Fruit fly (Drosophila melanogaster) whole organism, prepupa: ENCODE measurements around the gene CG11760.

ENCODE experiments used
- Blimp-1 ChIP-seq: fragments of 200-800 bp; sonication (Bioruptor generic); optimal IDR thresholded peaks from 3 replicates; lab custom pipeline; 2017; ENCODE audit warnings: missing biosample characterization, missing genetic modification characterization, mild to moderate bottlenecking, moderate library complexity, missing genetic modification reagents
- CG10631 ChIP-seq: fragments of 200-800 bp; sonication (Bioruptor generic); optimal IDR thresholded peaks from 2 replicates; lab custom pipeline; 2016; ENCODE audit warnings: missing biosample characterization, missing genetic modification characterization
- CG10669 ChIP-seq: fragments of 200-800 bp; sonication (Bioruptor generic); optimal IDR thresholded peaks from 3 replicates; lab custom pipeline; 2018; ENCODE audit warnings: missing biosample characterization, mild to moderate bottlenecking, missing genetic modification characterization, moderate library complexity
- CG11294 ChIP-seq: fragments of 200-800 bp; sonication (Bioruptor generic); IDR thresholded peaks from 2 replicates; pipeline ENCODE4 v1.3.6; 2022; ENCODE audit warnings: missing biosample characterization, missing genetic modification characterization
- CG11762 ChIP-seq: fragments of 200-800 bp; sonication (Bioruptor generic); optimal IDR thresholded peaks from 3 replicates; lab custom pipeline; 2016; ENCODE audit warnings: missing biosample characterization, missing genetic modification characterization; ENCODE audit not compliant: insufficient read depth
- CG11902 ChIP-seq: fragments of 200-800 bp; sonication (Bioruptor generic); optimal IDR thresholded peaks from 3 replicates; lab custom pipeline; 2016; ENCODE audit warnings: missing biosample characterization, missing genetic modification characterization
- CG15336 ChIP-seq: fragments of 200-800 bp; sonication (Bioruptor generic); IDR thresholded peaks from 2 replicates; pipeline ENCODE4 v1.3.6; 2022; ENCODE audit warnings: missing biosample characterization, missing genetic modification characterization
- CG1621 ChIP-seq: fragments of 200-800 bp; sonication (Bioruptor generic); optimal IDR thresholded peaks from 3 replicates; lab custom pipeline; 2018; ENCODE audit warnings: missing biosample characterization, mild to moderate bottlenecking, missing genetic modification characterization
- CG3032 ChIP-seq: fragments of 200-800 bp; optimal IDR thresholded peaks from 2 replicates; lab custom pipeline; 2019; ENCODE audit warnings: missing biosample characterization, mild to moderate bottlenecking, missing genetic modification characterization, moderate library complexity
- CG32006 ChIP-seq: fragments of 200-800 bp; sonication (Bioruptor generic); optimal IDR thresholded peaks from 3 replicates; lab custom pipeline; 2017; ENCODE audit warnings: missing biosample characterization, mild to moderate bottlenecking, missing genetic modification characterization
- CG3919 ChIP-seq: fragments of 200-800 bp; sonication (Bioruptor generic); optimal IDR thresholded peaks from 3 replicates; lab custom pipeline; 2016; ENCODE audit warnings: missing biosample characterization, missing genetic modification characterization
- CG6163 ChIP-seq: fragments of 200-800 bp; sonication (Bioruptor generic); IDR thresholded peaks from 3 replicates; pipeline ENCODE4 v1.3.6; 2022; ENCODE audit warnings: missing biosample characterization, missing genetic modification characterization
- CG6276 ChIP-seq: fragments of 200-800 bp; sonication (Bioruptor generic); optimal IDR thresholded peaks from 2 replicates; lab custom pipeline; 2017; ENCODE audit warnings: missing biosample characterization, mild to moderate bottlenecking, missing genetic modification characterization
- CG6792 ChIP-seq: fragments of 200-800 bp; sonication (Bioruptor generic); optimal IDR thresholded peaks from 3 replicates; lab custom pipeline; 2016; ENCODE audit warnings: missing biosample characterization, missing genetic modification characterization
- CG6808 ChIP-seq: fragments of 200-800 bp; sonication (Bioruptor generic); optimal IDR thresholded peaks from 3 replicates; lab custom pipeline; 2017; ENCODE audit warnings: missing biosample characterization, missing genetic modification characterization, mild to moderate bottlenecking, moderate library complexity, missing genetic modification reagents
- CG6854 ChIP-seq: fragments of 200-800 bp; sonication (Bioruptor generic); optimal IDR thresholded peaks from 2 replicates; lab custom pipeline; 2017; ENCODE audit warnings: missing biosample characterization, mild to moderate bottlenecking, missing genetic modification characterization
- CG7368 ChIP-seq: fragments of 200-800 bp; sonication (Bioruptor generic); optimal IDR thresholded peaks from 3 replicates; lab custom pipeline; 2016; ENCODE audit warnings: missing biosample characterization, missing genetic modification characterization
- CG8319 ChIP-seq: fragments of 200-800 bp; sonication (Bioruptor generic); optimal IDR thresholded peaks from 3 replicates; lab custom pipeline; 2016; ENCODE audit warnings: missing biosample characterization, missing genetic modification characterization
- CG8632 ChIP-seq: fragments of 200-800 bp; sonication (Bioruptor generic); optimal IDR thresholded peaks from 3 replicates; lab custom pipeline; 2016; ENCODE audit warnings: missing biosample characterization, missing genetic modification characterization
- CG9139 ChIP-seq: fragments of 200-800 bp; sonication (Bioruptor generic); optimal IDR thresholded peaks from 3 replicates; lab custom pipeline; 2017; ENCODE audit warnings: missing biosample characterization, mild to moderate bottlenecking, missing genetic modification characterization
- Eip75B ChIP-seq: fragments of 200-800 bp; sonication (Bioruptor generic); optimal IDR thresholded peaks from 3 replicates; lab custom pipeline; 2016; ENCODE audit warnings: missing biosample characterization, missing genetic modification characterization
- Eip78C ChIP-seq: fragments of 200-800 bp; sonication (Bioruptor generic); peaks from one replicate; lab custom pipeline; 2016; ENCODE audit warnings: missing biosample characterization, missing genetic modification characterization
- Eip93F ChIP-seq: fragments of 200-800 bp; sonication (Bioruptor generic); optimal IDR thresholded peaks from 2 replicates; lab custom pipeline; 2016; ENCODE audit warnings: missing biosample characterization, mild to moderate bottlenecking, missing genetic modification characterization
- Ets21C ChIP-seq: fragments of 200-800 bp; sonication (Bioruptor generic); optimal IDR thresholded peaks from 3 replicates; lab custom pipeline; 2016; ENCODE audit warnings: missing biosample characterization, missing genetic modification characterization
- Ets96B ChIP-seq: fragments of 200-800 bp; optimal IDR thresholded peaks from 2 replicates; lab custom pipeline; 2019; ENCODE audit warnings: missing biosample characterization, mild to moderate bottlenecking, missing genetic modification characterization, moderate library complexity
- Gug ChIP-seq: fragments of 200-800 bp; sonication (Bioruptor generic); IDR thresholded peaks from 2 replicates; pipeline ENCODE4 v1.3.6; 2022; ENCODE audit warnings: missing biosample characterization, missing genetic modification characterization
- Hr38 ChIP-seq: sonication (Bioruptor generic); optimal IDR thresholded peaks from 2 replicates; lab custom pipeline; 2016; ENCODE audit warnings: missing biosample characterization, missing genetic modification characterization
- Hr39 ChIP-seq: fragments of 200-800 bp; sonication (Bioruptor generic); optimal IDR thresholded peaks from 2 replicates; lab custom pipeline; 2016; ENCODE audit warnings: missing biosample characterization, missing genetic modification characterization
- Hr4 ChIP-seq: fragments of 200-800 bp; sonication (Bioruptor generic); optimal IDR thresholded peaks from 3 replicates; lab custom pipeline; 2016; ENCODE audit warnings: missing biosample characterization, missing genetic modification characterization
- Lpt ChIP-seq: fragments of 200-800 bp; sonication (Bioruptor generic); optimal IDR thresholded peaks from 3 replicates; lab custom pipeline; 2016; ENCODE audit warnings: missing biosample characterization, missing genetic modification characterization
- Met ChIP-seq: fragments of 200-800 bp; sonication (Bioruptor generic); optimal IDR thresholded peaks from 3 replicates; lab custom pipeline; 2016; ENCODE audit warnings: missing biosample characterization, missing genetic modification characterization
- OdsH ChIP-seq: fragments of 200-800 bp; sonication (Bioruptor generic); optimal IDR thresholded peaks from 3 replicates; lab custom pipeline; 2016; ENCODE audit warnings: missing biosample characterization, missing genetic modification characterization
- Smox ChIP-seq: fragments of 200-800 bp; sonication (Bioruptor generic); optimal IDR thresholded peaks from 3 replicates; lab custom pipeline; 2016; ENCODE audit warnings: missing biosample characterization, missing genetic modification characterization
- Sox102F ChIP-seq: fragments of 200-800 bp; sonication (Bioruptor generic); optimal IDR thresholded peaks from 2 replicates; lab custom pipeline; 2016; ENCODE audit warnings: missing biosample characterization, mild to moderate bottlenecking, missing genetic modification characterization
- Sox14 ChIP-seq: fragments of 200-800 bp; sonication (Bioruptor generic); optimal IDR thresholded peaks from 3 replicates; lab custom pipeline; 2016; ENCODE audit warnings: missing biosample characterization, missing genetic modification characterization
- Sox15 ChIP-seq: fragments of 200-800 bp; sonication (Bioruptor generic); optimal IDR thresholded peaks from 3 replicates; lab custom pipeline; 2016; ENCODE audit warnings: missing biosample characterization, missing genetic modification characterization
- acj6 ChIP-seq: fragments of 200-800 bp; sonication (Bioruptor generic); optimal IDR thresholded peaks from 3 replicates; lab custom pipeline; 2016; ENCODE audit warnings: missing biosample characterization, missing genetic modification characterization
- cyc ChIP-seq: fragments of 200-800 bp; sonication (Bioruptor generic); optimal IDR thresholded peaks from 3 replicates; lab custom pipeline; 2016; ENCODE audit warnings: missing biosample characterization, missing genetic modification characterization
- dac ChIP-seq: fragments of 200-800 bp; sonication (Bioruptor generic); optimal IDR thresholded peaks from 2 replicates; lab custom pipeline; 2017; ENCODE audit warnings: missing biosample characterization, mild to moderate bottlenecking, missing genetic modification characterization
- esn ChIP-seq: fragments of 200-800 bp; sonication (Bioruptor generic); optimal IDR thresholded peaks from 2 replicates; lab custom pipeline; 2016; ENCODE audit warnings: missing biosample characterization, mild to moderate bottlenecking, missing genetic modification characterization, moderate library complexity
- fd59A ChIP-seq: fragments of 200-800 bp; sonication (Bioruptor generic); optimal IDR thresholded peaks from 2 replicates; lab custom pipeline; 2017; ENCODE audit warnings: missing biosample characterization, mild to moderate bottlenecking, missing genetic modification characterization, missing genetic modification reagents
- fd85E ChIP-seq: fragments of 200-800 bp; sonication (Bioruptor generic); optimal IDR thresholded peaks from 3 replicates; lab custom pipeline; 2016; ENCODE audit warnings: missing biosample characterization, missing genetic modification characterization
- fkh ChIP-seq: fragments of 200-800 bp; sonication (Bioruptor generic); optimal IDR thresholded peaks from 3 replicates; lab custom pipeline; 2017; ENCODE audit warnings: missing biosample characterization, mild to moderate bottlenecking, missing genetic modification characterization, moderate library complexity
- lz ChIP-seq: fragments of 200-800 bp; sonication (Bioruptor generic); optimal IDR thresholded peaks from 3 replicates; lab custom pipeline; 2016; ENCODE audit warnings: missing biosample characterization, missing genetic modification characterization
- pdm3 ChIP-seq: fragments of 200-800 bp; sonication (Bioruptor generic); optimal IDR thresholded peaks from 3 replicates; lab custom pipeline; 2016; ENCODE audit warnings: missing biosample characterization, missing genetic modification characterization
- salr ChIP-seq, 2 experiments: fragments of 200-800 bp; sonication (Bioruptor generic); optimal IDR thresholded peaks; 3 replicates each; lab custom pipeline; 2016 to 2018; ENCODE audit warnings: missing biosample characterization in 2 of 2, missing genetic modification characterization in 2 of 2, mild to moderate bottlenecking in 1 of 2
- spab ChIP-seq: fragments of 200-800 bp; sonication (Bioruptor generic); optimal IDR thresholded peaks from 2 replicates; lab custom pipeline; 2017; ENCODE audit warnings: missing biosample characterization, mild to moderate bottlenecking, missing genetic modification characterization, missing genetic modification reagents
- svp ChIP-seq: fragments of 200-800 bp; sonication (Bioruptor generic); peaks from one replicate; lab custom pipeline; 2016; ENCODE audit warnings: missing biosample characterization, missing genetic modification characterization
- topi ChIP-seq: fragments of 200-800 bp; sonication (Bioruptor generic); optimal IDR thresholded peaks from 3 replicates; lab custom pipeline; 2016; ENCODE audit warnings: missing biosample characterization, missing genetic modification characterization
- vri ChIP-seq: fragments of 200-800 bp; sonication (Bioruptor generic); optimal IDR thresholded peaks from 3 replicates; lab custom pipeline; 2016; ENCODE audit warnings: missing biosample characterization, mild to moderate bottlenecking, missing genetic modification characterization

The CG11760 gene

dm6 chr3R:8670529-8671491 is 48.2 kb upstream of the CG11760 start, which contains the start of gene p:
Gene p (minus strand): TSS chr3R:8670684.
- peak; percentile 69 for TF ChIP-seq OdsH (GFP tag; lab: Kevin White, UChicago)
- TF ChIP-seq Met = peak; percentile 63
- TF ChIP-seq CG32006 (GFP tag; lab: Kevin White, UChicago) = peak; percentile 51
- TF ChIP-seq Lpt (GFP tag; lab: Kevin White, UChicago) = peak; percentile 44
- peak; percentile 80 for TF ChIP-seq fkh
- TF ChIP-seq CG6276 (GFP tag; lab: Kevin White, UChicago) = peak; percentile 4
- peak; percentile 49; the same call in 2 of the 3 replicates for TF ChIP-seq CG6163
- peak; percentile 37 for TF ChIP-seq CG11762 (GFP tag; lab: Kevin White, UChicago)
- peak; percentile 23 for TF ChIP-seq CG8632
- TF ChIP-seq cyc = peak; percentile 60
- peak; percentile 70 for TF ChIP-seq CG3919 (GFP tag; lab: Kevin White, UChicago)
- TF ChIP-seq Ets21C (GFP tag; lab: Kevin White, UChicago) = no peak
- TF ChIP-seq fd85E (GFP tag; lab: Kevin White, UChicago) = no peak
- peak; percentile 61 for TF ChIP-seq pdm3 (GFP tag; lab: Kevin White, UChicago)
- TF ChIP-seq CG10631 = peak; percentile 32
- peak; percentile 36 for TF ChIP-seq vri (GFP tag; lab: Kevin White, UChicago)
- TF ChIP-seq CG7368 = peak; percentile 73
- TF ChIP-seq CG11294 (GFP tag; lab: Robert Waterston, UW) = 0 out of 2 replicates have a peak, but pooled peaks have one; percentile 34
- TF ChIP-seq Sox14 (GFP tag; lab: Kevin White, UChicago) = peak; percentile 61
- no peak for TF ChIP-seq Sox15 (GFP tag; lab: Kevin White, UChicago)
- peak; percentile 47 for TF ChIP-seq esn (GFP tag; lab: Kevin White, UChicago)
- TF ChIP-seq CG10669 = peak; percentile 37
- TF ChIP-seq lz (GFP tag; lab: Kevin White, UChicago) = peak; percentile 47
- 0 out of 2 replicates have a peak, but pooled peaks have one; percentile 32 for TF ChIP-seq CG15336 (GFP tag; lab: Robert Waterston, UW)
- TF ChIP-seq fd59A (GFP tag; lab: Kevin White, UChicago) = no peak
- TF ChIP-seq CG11902 = peak; percentile 22
- TF ChIP-seq CG9139 (GFP tag; lab: Kevin White, UChicago) = no peak
- no peak for TF ChIP-seq CG6854 (GFP tag; lab: Kevin White, UChicago)
- TF ChIP-seq CG1621 (tag; lab: Kevin White, UChicago) = peak; percentile 5
- TF ChIP-seq acj6 (GFP tag; lab: Kevin White, UChicago) = peak; percentile 57
- TF ChIP-seq Gug (GFP tag; lab: Robert Waterston, UW) = peak; percentile 27; the same call in 1 of the 2 replicates
- no peak for TF ChIP-seq Eip93F (GFP tag; lab: Kevin White, UChicago)
- no peak for TF ChIP-seq Hr38 (GFP tag; lab: Kevin White, UChicago)
- peak; percentile 58 for TF ChIP-seq Eip75B (GFP tag; lab: Kevin White, UChicago)
- TF ChIP-seq spab (GFP tag; lab: Kevin White, UChicago) = no peak
- TF ChIP-seq Sox102F (GFP tag; lab: Kevin White, UChicago) = peak; percentile 58
- peak; percentile 49 for TF ChIP-seq Hr39 (GFP tag; lab: Kevin White, UChicago)
- TF ChIP-seq Blimp-1 = no peak
- no peak for TF ChIP-seq Ets96B (tag; lab: Kevin White, UChicago)
- TF ChIP-seq CG6808 (GFP tag; lab: Kevin White, UChicago) = peak; percentile 28
- TF ChIP-seq svp (GFP tag; lab: Kevin White, UChicago) = peak; percentile 92
- peak; percentile 37 for TF ChIP-seq CG8319 (GFP tag; lab: Kevin White, UChicago)
- peak; percentile 34 for TF ChIP-seq CG3032 (tag; lab: Kevin White, UChicago)
- peak; percentile 50 for TF ChIP-seq CG6792 (GFP tag; lab: Kevin White, UChicago)
- peak; percentile 15 to 33 for TF ChIP-seq salr (GFP tag; optimal IDR thresholded peaks at IDR 0.05; lab: Kevin White, UChicago)
- peak; percentile 55 for TF ChIP-seq topi (GFP tag; lab: Kevin White, UChicago)
- TF ChIP-seq Eip78C (GFP tag; lab: Kevin White, UChicago) = peak; percentile 87
- TF ChIP-seq Hr4 (GFP tag; lab: Kevin White, UChicago) = peak; percentile 46
- no peak for TF ChIP-seq dac (GFP tag; lab: Kevin White, UChicago)
- peak; percentile 40 for TF ChIP-seq Smox
